Worm (Caenorhabditis elegans): Measurements from ENCODE around the gene pals-40.

DNA sequence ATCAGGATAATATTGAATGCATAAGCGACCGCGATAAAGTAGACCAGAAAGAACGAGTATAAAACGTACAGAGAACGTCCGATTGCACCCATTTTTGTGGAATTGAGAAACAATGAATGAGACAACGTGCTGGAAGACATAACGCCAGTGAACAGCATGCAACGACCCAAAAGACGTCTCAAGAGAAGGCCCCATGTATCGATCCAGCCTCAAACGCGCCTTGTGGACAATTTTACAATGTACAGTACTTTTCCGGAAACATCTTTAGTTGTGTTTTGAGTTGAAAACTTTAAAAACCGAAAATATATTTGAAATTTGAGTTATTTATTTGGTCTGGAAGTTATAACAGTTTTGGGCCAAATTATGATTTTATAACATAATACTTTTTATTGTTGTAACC is 27.1 kb downstream of the pals-40 start, which contains the start of gene Y82E9BL.3:
- TF ChIP-seq unc-62 (GFP tag; optimal IDR thresholded peaks at IDR 0.05) (no peak), nhr-25 (tag; optimal IDR thresholded peaks at IDR 0.05) (no peak), lin-13 (GFP tag; optimal IDR thresholded peaks at IDR 0.05) (no peak), skn-1 (tag; optimal IDR thresholded peaks at IDR 0.05) (no peak), ztf-11 (tag; optimal IDR thresholded peaks at IDR 0.05) (no peak), alr-1 (tag; optimal IDR thresholded peaks at IDR 0.05) (no peak), elt-1 (tag; optimal IDR thresholded peaks at IDR 0.05) (no peak), R02D3.7 (tag; optimal IDR thresholded peaks at IDR 0.05) (no peak), ama-1 (optimal IDR thresholded peaks at IDR 0.05) (no peak), nhr-10 (tag; optimal IDR thresholded peaks at IDR 0.05) (no peak), mdl-1 (tag; optimal IDR thresholded peaks at IDR 0.05) (no peak), nhr-11 (tag; optimal IDR thresholded peaks at IDR 0.05) (no peak), peb-1 (tag; optimal IDR thresholded peaks at IDR 0.05) (no peak)

Measured in whole organism, L2 larva.